Worm (Caenorhabditis elegans): ENCODE results near the gene mrps-31.

- TF ChIP-seq elt-3 (tag; optimal IDR thresholded peaks at IDR 0.05) (no peak), nhr-76 (tag; optimal IDR thresholded peaks at IDR 0.05) (no peak), hlh-1 (tag; optimal IDR thresholded peaks at IDR 0.05) (no peak)
These were observed 2.2 kb upstream of the mrps-31 start for ce11 chrIII:3632379-3632778.
